Worm (Caenorhabditis elegans) whole organism, late embryonic: ENCODE measurements around the gene srw-36.

Experiments
- C08G9.2 ChIP-seq: sonication (generic microtip); optimal IDR thresholded peaks from 2 replicates; lab custom pipeline; 2016; ENCODE audit warnings: mild to moderate bottlenecking, missing genetic modification characterization, moderate library complexity, missing compliant biosample characterization
- C38D4.7 ChIP-seq: fragments of 200-800 bp; sonication (Bioruptor generic); optimal IDR thresholded peaks from 2 replicates; lab custom pipeline; 2018; ENCODE audit warnings: mild to moderate bottlenecking, missing genetic modification characterization, moderate library complexity, missing compliant biosample characterization
- F13H6.1 ChIP-seq: sonication (generic microtip); optimal IDR thresholded peaks from 2 replicates; lab custom pipeline; 2016; ENCODE audit warnings: missing genetic modification characterization, missing compliant biosample characterization
- K02D7.2 ChIP-seq: sonication (generic microtip); optimal IDR thresholded peaks from 2 replicates; lab custom pipeline; 2017; ENCODE audit warnings: mild to moderate bottlenecking, missing genetic modification characterization, missing compliant biosample characterization
- K09A11.1 ChIP-seq: sonication (generic microtip); optimal IDR thresholded peaks from 2 replicates; lab custom pipeline; 2017; ENCODE audit warnings: antibody characterized with exemption, mild to moderate bottlenecking, missing genetic modification characterization, missing compliant biosample characterization; ENCODE audit not compliant: insufficient read depth
- ama-1 ChIP-seq: fragments of 150-350 bp; optimal IDR thresholded peaks from 2 replicates; lab custom pipeline; 2014
- ceh-19 ChIP-seq: fragments of 200-800 bp; sonication (Bioruptor generic); optimal IDR thresholded peaks from 2 replicates; lab custom pipeline; 2018; ENCODE audit warnings: mild to moderate bottlenecking, missing genetic modification characterization, missing compliant biosample characterization
- ceh-22 ChIP-seq: sonication (generic microtip); optimal IDR thresholded peaks from 2 replicates; lab custom pipeline; 2017; ENCODE audit warnings: missing biosample characterization, missing genetic modification characterization
- ceh-24 ChIP-seq: sonication (generic microtip); optimal IDR thresholded peaks from 2 replicates; lab custom pipeline; 2016; ENCODE audit warnings: mild to moderate bottlenecking, missing genetic modification characterization, missing compliant biosample characterization
- ceh-34 ChIP-seq: sonication (generic microtip); optimal IDR thresholded peaks from 2 replicates; lab custom pipeline; 2016; ENCODE audit warnings: mild to moderate bottlenecking, missing genetic modification characterization, missing compliant biosample characterization
- ceh-9 ChIP-seq: sonication (generic microtip); optimal IDR thresholded peaks from 2 replicates; lab custom pipeline; 2016; ENCODE audit warnings: mild to moderate bottlenecking, missing genetic modification characterization, inconsistent platforms, missing compliant biosample characterization
- dve-1 ChIP-seq: sonication (generic microtip); optimal IDR thresholded peaks from 2 replicates; lab custom pipeline; 2017; ENCODE audit warnings: antibody characterized with exemption, mild to moderate bottlenecking, missing genetic modification characterization, missing compliant biosample characterization
- elt-4 ChIP-seq: sonication (generic microtip); optimal IDR thresholded peaks from 2 replicates; lab custom pipeline; 2016; ENCODE audit warnings: missing genetic modification characterization, missing compliant biosample characterization
- ets-4 ChIP-seq: sonication (generic microtip); optimal IDR thresholded peaks from 2 replicates; lab custom pipeline; 2016; ENCODE audit warnings: missing genetic modification characterization, missing compliant biosample characterization
- fkh-10 ChIP-seq: fragments of 150-350 bp; optimal IDR thresholded peaks from 2 replicates; lab custom pipeline; 2014; ENCODE audit warnings: missing biosample characterization, missing genetic modification reagents, missing genetic modification characterization
- fkh-6 ChIP-seq: sonication (generic microtip); optimal IDR thresholded peaks from 2 replicates; lab custom pipeline; 2016; ENCODE audit warnings: missing genetic modification characterization, missing compliant biosample characterization
- gmeb-2 ChIP-seq: sonication (generic microtip); optimal IDR thresholded peaks from 2 replicates; lab custom pipeline; 2016; ENCODE audit warnings: missing genetic modification characterization, inconsistent platforms, missing compliant biosample characterization
- hlh-13 ChIP-seq: fragments of 200-800 bp; sonication (Bioruptor generic); optimal IDR thresholded peaks from 2 replicates; lab custom pipeline; 2018; ENCODE audit warnings: mild to moderate bottlenecking, missing genetic modification characterization, missing compliant biosample characterization
- hlh-15 ChIP-seq: sonication (generic microtip); optimal IDR thresholded peaks from 2 replicates; lab custom pipeline; 2016; ENCODE audit warnings: missing genetic modification characterization, missing compliant biosample characterization
- hlh-6 ChIP-seq: sonication (generic microtip); optimal IDR thresholded peaks from 2 replicates; lab custom pipeline; 2016; ENCODE audit warnings: missing genotype, missing genetic modification characterization, missing compliant biosample characterization
- lim-6 ChIP-seq: sonication (generic microtip); optimal IDR thresholded peaks from 2 replicates; lab custom pipeline; 2016; ENCODE audit warnings: missing genetic modification characterization, missing compliant biosample characterization
- mec-3 ChIP-seq: sonication (generic microtip); optimal IDR thresholded peaks from 2 replicates; lab custom pipeline; 2016; ENCODE audit warnings: borderline replicate concordance, missing genetic modification characterization, missing compliant biosample characterization
- nfya-1 ChIP-seq: sonication (generic microtip); optimal IDR thresholded peaks from 2 replicates; lab custom pipeline; 2017; ENCODE audit warnings: missing genetic modification characterization, mild to moderate bottlenecking, missing compliant biosample characterization, antibody characterized with exemption, moderate library complexity
- nhr-232 ChIP-seq: sonication (generic microtip); optimal IDR thresholded peaks from 2 replicates; lab custom pipeline; 2016; ENCODE audit warnings: missing genetic modification characterization, missing compliant biosample characterization
- pag-3 ChIP-seq: sonication (generic microtip); optimal IDR thresholded peaks from 2 replicates; lab custom pipeline; 2016; ENCODE audit warnings: missing compliant biosample characterization, missing genetic modification characterization, borderline replicate concordance
- pat-9 ChIP-seq: fragments of 200-800 bp; sonication (Bioruptor generic); optimal IDR thresholded peaks from 2 replicates; lab custom pipeline; 2018; ENCODE audit warnings: mild to moderate bottlenecking, missing genetic modification characterization, moderate library complexity, missing compliant biosample characterization
- pha-2 ChIP-seq: sonication (generic microtip); optimal IDR thresholded peaks from 2 replicates; lab custom pipeline; 2017; ENCODE audit warnings: mild to moderate bottlenecking, missing genetic modification characterization, missing compliant biosample characterization
- sdc-2 ChIP-seq: sonication (generic microtip); optimal IDR thresholded peaks from 2 replicates; lab custom pipeline; 2016; ENCODE audit warnings: missing genotype, missing genetic modification characterization, missing compliant biosample characterization
- tbx-7 ChIP-seq: sonication (generic microtip); optimal IDR thresholded peaks from 2 replicates; lab custom pipeline; 2016; ENCODE audit warnings: missing genotype, missing genetic modification characterization, missing compliant biosample characterization
- ttx-3 ChIP-seq: sonication (generic microtip); optimal IDR thresholded peaks from 2 replicates; lab custom pipeline; 2016; ENCODE audit warnings: missing genetic modification reagents, missing genetic modification characterization, missing compliant biosample characterization
- unc-3 ChIP-seq, 2 experiments: fragments of 200-800 bp in 1 of 2; sonication (Bioruptor generic) in 1 of 2; sonication (generic microtip) in 1 of 2; conservative IDR thresholded peaks in 1 of 2; optimal IDR thresholded peaks in 1 of 2; 2 replicates each; pipeline versions ENCODE4 v1.3.6 to Lab custom; 2016 to 2022; ENCODE audit warnings: missing compliant biosample characterization in 2 of 2, missing genetic modification characterization in 2 of 2, missing genetic modification reagents in 1 of 2
- unc-42 ChIP-seq: sonication (generic microtip); optimal IDR thresholded peaks from 2 replicates; lab custom pipeline; 2016; ENCODE audit warnings: missing genotype, missing genetic modification characterization, missing compliant biosample characterization
- unc-86 ChIP-seq: sonication (generic microtip); optimal IDR thresholded peaks from 2 replicates; lab custom pipeline; 2016; ENCODE audit warnings: missing genetic modification characterization, missing compliant biosample characterization
- ztf-16 ChIP-seq: sonication (generic microtip); optimal IDR thresholded peaks from 2 replicates; lab custom pipeline; 2017; ENCODE audit warnings: missing genetic modification characterization, missing compliant biosample characterization

srw-36 gene

DNA sequence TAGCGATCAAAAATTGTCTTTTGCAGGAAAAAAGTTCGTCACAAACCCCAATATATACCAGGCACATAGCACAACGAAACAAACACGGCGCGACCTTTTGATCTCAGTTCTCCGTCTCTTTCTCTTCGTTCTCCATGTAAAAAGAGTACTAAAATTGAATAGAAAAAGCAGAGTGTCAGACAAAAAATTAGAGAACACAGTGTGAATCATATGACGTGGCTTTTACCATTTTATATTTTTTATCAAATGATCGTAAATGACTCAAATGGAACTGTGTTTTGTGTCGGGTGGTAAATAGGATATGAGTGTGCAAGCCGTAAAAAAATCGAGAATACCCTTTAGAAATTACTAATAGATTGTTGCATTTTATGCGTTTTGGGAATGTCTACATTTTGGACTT lies 43.0 kb downstream of the srw-36 start:
- TF ChIP-seq tbx-7 (tag; lab: Kevin White, UChicago), result no peak
- no peak for TF ChIP-seq hlh-13 (GFP tag; lab: Kevin White, UChicago)
- TF ChIP-seq gmeb-2 (tag; lab: Kevin White, UChicago), result no peak
- no peak for TF ChIP-seq C38D4.7 (GFP tag; lab: Kevin White, UChicago)
- TF ChIP-seq nfya-1, result no peak
- TF ChIP-seq unc-42 (tag; lab: Kevin White, UChicago), result no peak
- TF ChIP-seq nhr-232 (tag; lab: Kevin White, UChicago), result no peak
- TF ChIP-seq hlh-15 (tag; lab: Kevin White, UChicago), result no peak
- no peak for TF ChIP-seq unc-86 (tag; lab: Kevin White, UChicago)

DNA sequence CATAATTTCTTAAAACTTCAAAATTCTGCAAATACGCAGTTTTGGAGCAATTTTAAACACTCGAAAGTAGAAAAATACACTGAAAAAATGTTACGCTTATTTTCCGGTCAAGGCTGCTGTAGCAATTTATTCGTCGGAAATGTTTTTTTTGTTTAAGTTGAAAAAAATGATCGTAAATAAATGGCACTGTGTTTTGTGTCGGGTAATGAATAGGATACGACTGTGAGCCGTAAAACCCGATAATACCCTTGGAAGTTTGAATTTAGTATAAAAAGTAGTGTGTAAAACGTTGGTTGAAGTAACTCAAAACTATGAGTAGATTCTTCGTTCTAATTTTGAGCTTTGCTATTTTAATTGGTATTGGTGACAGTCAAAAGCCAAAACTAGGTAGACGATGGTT lies 43.9 kb downstream of the srw-36 start, which contains the start of gene T25E12.14:
Gene T25E12.14, plus strand, starts transcription at position 301 of the 400 bp plus-strand sequence.
- TF ChIP-seq ztf-16 (tag; lab: Kevin White, UChicago), result no peak
- no peak for TF ChIP-seq elt-4
- no peak for TF ChIP-seq pha-2 (tag; lab: Kevin White, UChicago)
- TF ChIP-seq ama-1 (lab: Kevin White, UChicago), result no peak
- no peak for TF ChIP-seq ceh-19 (GFP tag; lab: Kevin White, UChicago)
- TF ChIP-seq sdc-2 (tag; lab: Kevin White, UChicago), result no peak
- TF ChIP-seq fkh-10 (GFP tag; lab: Kevin White, UChicago), result no peak
- no peak for TF ChIP-seq ceh-34 (tag; lab: Kevin White, UChicago)
- no peak for TF ChIP-seq hlh-6 (tag; lab: Kevin White, UChicago)
- TF ChIP-seq ceh-22 (tag; lab: Kevin White, UChicago), result no peak
- TF ChIP-seq C08G9.2 (tag; lab: Kevin White, UChicago), result no peak
- TF ChIP-seq K02D7.2, result no peak
- TF ChIP-seq pag-3 (tag; lab: Kevin White, UChicago), result no peak
- TF ChIP-seq ceh-9 (tag; lab: Kevin White, UChicago), result no peak
- no peak for TF ChIP-seq dve-1 (tag; lab: Kevin White, UChicago)
- TF ChIP-seq pat-9 (tag; lab: Kevin White, UChicago), result no peak
- TF ChIP-seq F13H6.1 (tag; lab: Kevin White, UChicago), result no peak

DNA sequence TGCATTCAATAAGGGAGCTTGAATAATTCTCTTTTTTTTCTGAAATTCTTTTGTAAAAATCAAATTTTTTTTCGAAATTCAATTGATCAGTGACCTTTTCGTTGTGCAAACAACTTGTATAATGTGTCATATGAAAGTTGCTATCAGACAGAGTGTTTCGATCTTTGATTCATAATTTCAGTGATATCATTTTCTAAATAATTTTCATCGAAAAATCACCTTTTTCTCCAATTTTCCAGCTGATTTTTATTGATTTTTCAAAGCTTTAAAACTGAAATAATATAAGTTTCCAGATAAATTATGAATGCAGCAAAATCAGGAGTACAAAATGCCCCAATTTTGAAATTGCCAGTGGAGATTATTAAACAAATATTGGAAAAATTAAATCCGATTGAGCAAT lies 45.4 kb downstream of the srw-36 start, which contains the start of gene fbxa-127:
Gene fbxa-127, plus strand, starts transcription at position 301 of the 400 bp plus-strand sequence.
- TF ChIP-seq gmeb-2 (tag; lab: Kevin White, UChicago) (no peak), ttx-3 (tag; lab: Kevin White, UChicago) (no peak), unc-3 (GFP tag; conservative IDR thresholded peaks at IDR 0.05; lab: Robert Waterston, UW) (no peak), unc-3 (tag; optimal IDR thresholded peaks at IDR 0.05; lab: Kevin White, UChicago) (no peak)

DNA sequence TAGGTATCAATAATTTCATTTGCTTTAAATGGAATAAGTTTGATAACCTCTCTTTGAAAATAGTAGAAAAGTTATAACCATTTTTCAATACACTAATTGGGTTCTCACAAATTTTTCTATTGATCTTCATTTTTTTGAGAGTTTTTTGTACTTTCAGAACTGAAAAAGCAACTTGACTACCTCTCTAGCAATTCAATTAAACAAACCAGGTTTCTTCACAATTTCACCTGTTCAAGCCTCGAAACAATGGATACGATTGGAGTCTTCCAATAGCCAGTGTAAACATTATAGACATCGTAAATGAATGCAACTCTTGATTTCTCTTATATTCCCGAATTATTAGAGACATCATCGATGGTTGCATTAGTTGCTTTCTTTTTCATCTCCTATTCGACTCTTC lies 47.0 kb downstream of the srw-36 start, which contains the start of gene srz-99:
Gene srz-99, plus strand, starts transcription at position 301 of the 400 bp plus-strand sequence.
- no peak for TF ChIP-seq fkh-6 (tag; lab: Kevin White, UChicago)
- no peak for TF ChIP-seq ets-4 (tag; lab: Kevin White, UChicago)
- TF ChIP-seq lim-6 (tag; lab: Kevin White, UChicago), result no peak
- no peak for TF ChIP-seq ceh-19 (GFP tag; lab: Kevin White, UChicago)
- TF ChIP-seq tbx-7 (tag; lab: Kevin White, UChicago), result no peak
- no peak for TF ChIP-seq gmeb-2 (tag; lab: Kevin White, UChicago)
- TF ChIP-seq elt-4, result no peak
- no peak for TF ChIP-seq ceh-24 (tag; lab: Kevin White, UChicago)
- TF ChIP-seq mec-3 (tag; lab: Kevin White, UChicago), result no peak
- no peak for TF ChIP-seq K09A11.1 (tag; lab: Kevin White, UChicago)
- no peak for TF ChIP-seq pat-9 (tag; lab: Kevin White, UChicago)
- TF ChIP-seq, all 69 proteins: peak for 0
